Worm (Caenorhabditis elegans): ENCODE data around the gene sru-30.

- no peak for TF ChIP-seq unc-62 (GFP tag; optimal IDR thresholded peaks at IDR 0.05)
- no peak for TF ChIP-seq lin-39 (tag; optimal IDR thresholded peaks at IDR 0.05)
- TF ChIP-seq isw-1 (GFP tag; IDR thresholded peaks at IDR 0.05) = no peak
- TF ChIP-seq hlh-4 (tag; optimal IDR thresholded peaks at IDR 0.05) = no peak
- no peak for TF ChIP-seq zag-1 (tag; optimal IDR thresholded peaks at IDR 0.05)
- TF ChIP-seq ztf-11 (tag; optimal IDR thresholded peaks at IDR 0.05) = no peak
- TF ChIP-seq egl-13 (tag; optimal IDR thresholded peaks at IDR 0.05) = no peak
- no peak for TF ChIP-seq pag-3 (tag; optimal IDR thresholded peaks at IDR 0.05; ENCODE audit: borderline replicate concordance, insufficient read depth)
Observed at ce11 chrV:9835945-9836344, 22.3 kb downstream of the sru-30 start, which contains the start of gene sru-38.
